Worm (Caenorhabditis elegans) whole organism, late embryonic: ENCODE results near the gene W02B8.1.

ENCODE experiments used
- F13H6.1 ChIP-seq: sonication (generic microtip); optimal IDR thresholded peaks from 2 replicates; lab custom pipeline; 2016; ENCODE audit warnings: missing genetic modification characterization, missing compliant biosample characterization
- hlh-6 ChIP-seq: sonication (generic microtip); optimal IDR thresholded peaks from 2 replicates; lab custom pipeline; 2016; ENCODE audit warnings: missing genotype, missing genetic modification characterization, missing compliant biosample characterization
- lim-6 ChIP-seq: sonication (generic microtip); optimal IDR thresholded peaks from 2 replicates; lab custom pipeline; 2016; ENCODE audit warnings: missing genetic modification characterization, missing compliant biosample characterization
- nhr-11 ChIP-seq: fragments of 150-350 bp; optimal IDR thresholded peaks from 2 replicates; lab custom pipeline; 2014; ENCODE audit warnings: missing biosample characterization, missing genetic modification characterization
- sdc-2 ChIP-seq: sonication (generic microtip); optimal IDR thresholded peaks from 2 replicates; lab custom pipeline; 2016; ENCODE audit warnings: missing genotype, missing genetic modification characterization, missing compliant biosample characterization
- tbx-2 ChIP-seq: sonication (generic microtip); optimal IDR thresholded peaks from 2 replicates; lab custom pipeline; 2016; ENCODE audit warnings: missing genetic modification characterization, missing compliant biosample characterization
- unc-55 ChIP-seq: sonication (generic microtip); optimal IDR thresholded peaks from 2 replicates; lab custom pipeline; 2017; ENCODE audit warnings: missing biosample characterization, missing genetic modification reagents, missing genetic modification characterization

ce11 chrII:13935907-13936306 is 34.0 kb upstream of the W02B8.1 start:
- TF ChIP-seq sdc-2 (tag; lab: Kevin White, UChicago) (no peak), hlh-6 (tag; lab: Kevin White, UChicago) (no peak), tbx-2 (tag; lab: Kevin White, UChicago) (no peak), unc-55 (GFP tag; lab: Kevin White, UChicago) (no peak), nhr-11 (no peak), F13H6.1 (tag; lab: Kevin White, UChicago) (no peak), lim-6 (tag; lab: Kevin White, UChicago) (no peak)
